Fruit fly (Drosophila melanogaster): ENCODE results near the gene RpS2.

- TF ChIP-seq Hr78 (GFP tag; optimal IDR thresholded peaks at IDR 0.05) (no peak), OdsH (GFP tag; optimal IDR thresholded peaks at IDR 0.05) (no peak), CG9705 (GFP tag; optimal IDR thresholded peaks at IDR 0.05) (no peak), Mio (GFP tag; optimal IDR thresholded peaks at IDR 0.05) (no peak), ey (GFP tag; optimal IDR thresholded peaks at IDR 0.05) (no peak), lola (GFP tag; optimal IDR thresholded peaks at IDR 0.05) (no peak), dl (GFP tag; optimal IDR thresholded peaks at IDR 0.05; ENCODE audit: insufficient read depth in 1 of 2, partially characterized antibody in 2 of 2) (no peak)
Observed at dm6 chr2L:9919218-9919617, 21.9 kb upstream of the RpS2 start.
